Fruit fly (Drosophila melanogaster): ENCODE data around the gene Ir7d.

dm6 chrX:7883926-7884325 lies 5.3 kb upstream of the Ir7d start, which contains the start of gene Ir7f:
- no peak for TF ChIP-seq CG18011 (GFP tag; optimal IDR thresholded peaks at IDR 0.05)
- TF ChIP-seq GATAe (GFP tag; conservative IDR thresholded peaks at IDR 0.05), result no peak
- TF ChIP-seq CG32772 (GFP tag; IDR thresholded peaks at IDR 0.05), result no peak
- TF ChIP-seq ken (GFP tag; IDR thresholded peaks at IDR 0.05), result no peak
- TF ChIP-seq Mes4 (GFP tag; optimal IDR thresholded peaks at IDR 0.05), result no peak
